Fruit fly (Drosophila melanogaster) whole organism, embryonic: ENCODE data around the gene Cog2.
A peak's percentile ranks its signal among the peaks of the same experiment; 100 is the strongest.

Experiments used
- Atf-2 ChIP-seq: fragments of 200-800 bp; sonication (Bioruptor generic); optimal IDR thresholded peaks from 2 replicates; lab custom pipeline; 2016; ENCODE audit warnings: missing biosample characterization, missing genetic modification characterization
- B-H1 ChIP-seq: fragments of 200-800 bp; sonication (Bioruptor generic); IDR thresholded peaks from 3 replicates; pipeline ENCODE4 v1.3.6; 2022; ENCODE audit warnings: missing biosample characterization, missing genetic modification characterization
- Blimp-1 ChIP-seq: fragments of 200-800 bp; sonication (Bioruptor generic); optimal IDR thresholded peaks from 3 replicates; lab custom pipeline; 2018; ENCODE audit warnings: missing biosample characterization, missing genetic modification characterization, mild to moderate bottlenecking, moderate library complexity, missing genetic modification reagents
- CG1024 ChIP-seq: fragments of 200-800 bp; sonication (Bioruptor generic); IDR thresholded peaks from 2 replicates; pipeline ENCODE4 v1.3.6; 2022; ENCODE audit warnings: missing biosample characterization, missing genetic modification characterization
- CG10267 ChIP-seq: fragments of 200-800 bp; sonication (Bioruptor generic); optimal IDR thresholded peaks from 2 replicates; lab custom pipeline; 2018; ENCODE audit warnings: missing biosample characterization, mild to moderate bottlenecking, missing genetic modification characterization, moderate library complexity
- CG10654 ChIP-seq: fragments of 200-800 bp; sonication (Bioruptor generic); optimal IDR thresholded peaks from 2 replicates; lab custom pipeline; 2016; ENCODE audit warnings: missing biosample characterization, missing genetic modification characterization
- CG11085 ChIP-seq: fragments of 200-800 bp; sonication (Bioruptor generic); IDR thresholded peaks from 2 replicates; pipeline ENCODE4 v1.3.6; 2022; ENCODE audit warnings: missing biosample characterization, missing genetic modification characterization
- CG11456 ChIP-seq: fragments of 200-800 bp; sonication (Bioruptor generic); IDR thresholded peaks from 3 replicates; pipeline ENCODE4 v1.3.6; 2022; ENCODE audit warnings: missing biosample characterization, missing genetic modification characterization
- CG11504 ChIP-seq: fragments of 200-800 bp; sonication (Bioruptor generic); optimal IDR thresholded peaks from 3 replicates; lab custom pipeline; 2019; ENCODE audit warnings: missing biosample characterization, mild to moderate bottlenecking, missing genetic modification characterization, moderate library complexity
- CG12236 ChIP-seq: fragments of 200-800 bp; sonication (Bioruptor generic); optimal IDR thresholded peaks from 2 replicates; lab custom pipeline; 2016; ENCODE audit warnings: missing biosample characterization, missing genetic modification characterization
- CG13123 ChIP-seq: fragments of 200-800 bp; sonication (Bioruptor generic); optimal IDR thresholded peaks from 2 replicates; lab custom pipeline; 2016; ENCODE audit warnings: missing biosample characterization, missing genetic modification characterization
- CG13424 ChIP-seq: fragments of 200-800 bp; sonication (Bioruptor generic); optimal IDR thresholded peaks from 2 replicates; lab custom pipeline; 2019; ENCODE audit warnings: missing biosample characterization, mild to moderate bottlenecking, missing genetic modification characterization, moderate library complexity
- CG14050 ChIP-seq: fragments of 200-800 bp; sonication (Bioruptor generic); IDR thresholded peaks from 3 replicates; pipeline ENCODE4 v1.3.6; 2022; ENCODE audit warnings: missing biosample characterization, missing genetic modification characterization
- CG1647 ChIP-seq: fragments of 200-800 bp; sonication (Bioruptor generic); optimal IDR thresholded peaks from 3 replicates; lab custom pipeline; 2016; ENCODE audit warnings: missing biosample characterization, missing genetic modification characterization
- CG17361 ChIP-seq: fragments of 200-800 bp; sonication (Bioruptor generic); IDR thresholded peaks from 3 replicates; pipeline ENCODE4 v1.3.6; 2022; ENCODE audit warnings: missing biosample characterization, missing genetic modification characterization
- CG2202 ChIP-seq: fragments of 200-800 bp; sonication (Bioruptor generic); optimal IDR thresholded peaks from 2 replicates; lab custom pipeline; 2018; ENCODE audit warnings: missing biosample characterization, mild to moderate bottlenecking, missing genetic modification characterization
- CG2875 ChIP-seq: fragments of 200-800 bp; sonication (Bioruptor generic); optimal IDR thresholded peaks from 2 replicates; lab custom pipeline; 2017; ENCODE audit warnings: missing biosample characterization, mild to moderate bottlenecking, missing genetic modification characterization, missing genetic modification reagents
- CG3163 ChIP-seq: fragments of 200-800 bp; sonication (Bioruptor generic); optimal IDR thresholded peaks from 3 replicates; lab custom pipeline; 2016; ENCODE audit warnings: missing biosample characterization, missing genetic modification characterization
- CG3281 ChIP-seq: fragments of 200-800 bp; sonication (Bioruptor generic); optimal IDR thresholded peaks from 3 replicates; lab custom pipeline; 2017; ENCODE audit warnings: missing biosample characterization, mild to moderate bottlenecking, missing genetic modification characterization
- CG34224 ChIP-seq: fragments of 200-800 bp; sonication (Bioruptor generic); IDR thresholded peaks from 3 replicates; pipeline ENCODE4 v1.3.6; 2022; ENCODE audit warnings: missing biosample characterization, missing genetic modification characterization; ENCODE audit not compliant: partially characterized antibody
- CG4707 ChIP-seq: fragments of 200-800 bp; sonication (Bioruptor generic); optimal IDR thresholded peaks from 2 replicates; lab custom pipeline; 2018; ENCODE audit warnings: missing biosample characterization, mild to moderate bottlenecking, missing genetic modification characterization, moderate library complexity
- CG5953 ChIP-seq: fragments of 200-800 bp; sonication (Bioruptor generic); IDR thresholded peaks from 2 replicates; pipeline ENCODE4 v1.3.6; 2022; ENCODE audit warnings: missing biosample characterization, missing genetic modification characterization
- CG6791 ChIP-seq: fragments of 200-800 bp; sonication (Bioruptor generic); IDR thresholded peaks from 3 replicates; pipeline ENCODE4 v1.3.6; 2022; ENCODE audit warnings: missing biosample characterization, missing genetic modification characterization; ENCODE audit not compliant: partially characterized antibody
- CG7556 ChIP-seq: fragments of 200-800 bp; sonication (Bioruptor generic); optimal IDR thresholded peaks from 2 replicates; lab custom pipeline; 2017; ENCODE audit warnings: missing biosample characterization, mild to moderate bottlenecking, missing genetic modification characterization
- D19B ChIP-seq: fragments of 200-800 bp; sonication (Bioruptor generic); optimal IDR thresholded peaks from 2 replicates; lab custom pipeline; 2017; ENCODE audit warnings: missing biosample characterization, mild to moderate bottlenecking, missing genetic modification characterization
- Ets97D ChIP-seq: fragments of 200-800 bp; sonication (Bioruptor generic); optimal IDR thresholded peaks from 3 replicates; lab custom pipeline; 2016; ENCODE audit warnings: missing biosample characterization, missing genetic modification characterization
- Fer2 ChIP-seq: fragments of 200-800 bp; sonication (Bioruptor generic); optimal IDR thresholded peaks from 2 replicates; lab custom pipeline; 2018; ENCODE audit warnings: missing biosample characterization, mild to moderate bottlenecking, missing genetic modification characterization, moderate library complexity
- Gsc ChIP-seq: fragments of 200-800 bp; sonication (Bioruptor generic); IDR thresholded peaks from 2 replicates; pipeline ENCODE4 v1.3.6; 2022; ENCODE audit warnings: missing biosample characterization, missing genetic modification characterization
- Hey ChIP-seq: fragments of 200-800 bp; sonication (Bioruptor generic); optimal IDR thresholded peaks from 3 replicates; lab custom pipeline; 2018; ENCODE audit warnings: missing biosample characterization, mild to moderate bottlenecking, missing genetic modification characterization
- MTF-1 ChIP-seq: fragments of 200-800 bp; sonication (Bioruptor generic); optimal IDR thresholded peaks from 2 replicates; lab custom pipeline; 2018; ENCODE audit warnings: missing biosample characterization, mild to moderate bottlenecking, missing genetic modification characterization, borderline replicate concordance
- Optix ChIP-seq: fragments of 200-800 bp; sonication (Bioruptor generic); IDR thresholded peaks from 3 replicates; pipeline ENCODE4 v1.3.6; 2022; ENCODE audit warnings: missing biosample characterization, missing genetic modification characterization
- PHDP ChIP-seq: fragments of 200-800 bp; sonication (Bioruptor generic); optimal IDR thresholded peaks from 3 replicates; lab custom pipeline; 2018; ENCODE audit warnings: missing biosample characterization, mild to moderate bottlenecking, missing genetic modification characterization, moderate library complexity
- Rfx ChIP-seq: fragments of 200-800 bp; sonication (Bioruptor generic); IDR thresholded peaks from 2 replicates; pipeline ENCODE4 v1.3.6; 2022; ENCODE audit warnings: missing biosample characterization, missing genetic modification characterization
- Vsx1 ChIP-seq: fragments of 200-800 bp; sonication (Bioruptor generic); optimal IDR thresholded peaks from 2 replicates; lab custom pipeline; 2017; ENCODE audit warnings: missing biosample characterization, mild to moderate bottlenecking, missing genetic modification characterization, missing genetic modification reagents
- aop ChIP-seq: fragments of 200-800 bp; sonication (Bioruptor generic); IDR thresholded peaks from 2 replicates; pipeline ENCODE4 v1.3.6; 2022; ENCODE audit warnings: missing biosample characterization, missing genetic modification characterization
- dati ChIP-seq: fragments of 200-800 bp; sonication (Bioruptor generic); IDR thresholded peaks from 2 replicates; pipeline ENCODE4 v1.3.6; 2022; ENCODE audit warnings: missing biosample characterization, missing genetic modification characterization
- dimm ChIP-seq: fragments of 200-800 bp; sonication (Bioruptor generic); IDR thresholded peaks from 2 replicates; pipeline ENCODE4 v1.3.6; 2022; ENCODE audit warnings: missing biosample characterization, missing genetic modification characterization
- dpn ChIP-seq, 2 experiments: fragments of 200-800 bp; sonication (Bioruptor generic); optimal IDR thresholded peaks; 3 replicates each; lab custom pipeline; 2016; ENCODE audit warnings: missing biosample characterization in 2 of 2, missing genetic modification characterization in 2 of 2
- fd96Cb ChIP-seq: fragments of 200-800 bp; sonication (Bioruptor generic); optimal IDR thresholded peaks from 2 replicates; lab custom pipeline; 2018; ENCODE audit warnings: missing biosample characterization, mild to moderate bottlenecking, missing genetic modification characterization, moderate library complexity
- fru ChIP-seq: fragments of >200 bp; optimal IDR thresholded peaks from 2 replicates; lab custom pipeline; 2017
- gsb ChIP-seq: fragments of 200-800 bp; sonication (Bioruptor generic); IDR thresholded peaks from 2 replicates; pipeline ENCODE4 v1.3.6; 2022; ENCODE audit warnings: missing biosample characterization, missing genetic modification characterization
- lbe ChIP-seq: fragments of 200-800 bp; sonication (Bioruptor generic); optimal IDR thresholded peaks from 2 replicates; lab custom pipeline; 2016; ENCODE audit warnings: missing biosample characterization, mild to moderate bottlenecking, missing genetic modification characterization
- maf-S ChIP-seq: fragments of 200-800 bp; sonication (Bioruptor generic); optimal IDR thresholded peaks from 2 replicates; lab custom pipeline; 2016; ENCODE audit warnings: missing biosample characterization, missing genetic modification characterization
- oc ChIP-seq: fragments of 200-800 bp; sonication (Bioruptor generic); optimal IDR thresholded peaks from 2 replicates; lab custom pipeline; 2018; ENCODE audit warnings: missing biosample characterization, mild to moderate bottlenecking, missing genetic modification characterization, moderate library complexity
- onecut ChIP-seq: fragments of 200-800 bp; sonication (Bioruptor generic); IDR thresholded peaks from 2 replicates; pipeline ENCODE4 v1.3.6; 2022; ENCODE audit warnings: missing biosample characterization, missing genetic modification characterization
- otp ChIP-seq: fragments of 200-800 bp; sonication (Bioruptor generic); IDR thresholded peaks from 3 replicates; pipeline ENCODE4, ENCODE4 v1.3.6; 2022; ENCODE audit warnings: missing biosample characterization, missing genetic modification characterization
- p53 ChIP-seq: fragments of 200-800 bp; sonication (Bioruptor generic); optimal IDR thresholded peaks from 2 replicates; lab custom pipeline; 2016; ENCODE audit warnings: missing biosample characterization, missing genetic modification characterization
- stc ChIP-seq: fragments of 200-800 bp; sonication (Bioruptor generic); IDR thresholded peaks from 2 replicates; pipeline ENCODE4 v1.3.6; 2022; ENCODE audit warnings: missing biosample characterization, missing genetic modification characterization
- ttk ChIP-seq: fragments of 200-800 bp; sonication (Bioruptor generic); IDR thresholded peaks from 2 replicates; pipeline ENCODE4 v2.1.2; 2022; ENCODE audit warnings: missing biosample characterization, missing genetic modification characterization
- unpg ChIP-seq: fragments of 200-800 bp; sonication (Bioruptor generic); optimal IDR thresholded peaks from 3 replicates; lab custom pipeline; 2018; ENCODE audit warnings: missing biosample characterization, mild to moderate bottlenecking, missing genetic modification characterization, moderate library complexity
- zf30C ChIP-seq: fragments of 200-800 bp; sonication (Bioruptor generic); optimal IDR thresholded peaks from 3 replicates; lab custom pipeline; 2018; ENCODE audit warnings: missing biosample characterization, mild to moderate bottlenecking, missing genetic modification characterization

Gene Cog2

DNA sequence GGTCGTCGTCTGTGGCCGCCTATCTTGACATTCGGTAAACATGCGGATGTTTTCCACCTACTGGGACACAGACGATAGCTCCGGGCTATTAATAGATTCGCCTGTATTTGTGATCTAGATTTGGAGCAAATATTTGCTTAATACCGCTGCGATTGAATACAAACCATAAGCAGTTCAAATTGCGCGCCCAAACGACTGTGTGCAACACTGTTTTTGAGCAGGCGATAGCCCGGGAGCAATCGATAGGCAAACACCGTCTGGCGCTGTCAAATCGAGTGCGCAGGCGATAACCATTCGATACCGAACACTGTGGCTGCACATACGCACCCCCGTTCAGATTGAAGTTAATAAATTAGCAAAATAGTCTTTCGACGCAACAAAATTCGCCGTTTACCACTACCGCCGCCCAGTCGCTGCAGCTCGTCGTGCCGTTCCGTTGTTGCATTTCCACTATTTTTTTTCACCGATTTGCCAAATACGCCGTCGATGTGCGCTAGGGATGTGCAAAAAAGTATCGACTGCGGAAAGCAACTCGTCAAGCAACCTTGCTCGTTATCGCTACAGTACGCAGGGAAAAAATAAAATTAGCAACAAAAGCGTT lies 46.8 kb upstream of the Cog2 start, which contains the start of gene Atx2 (continued):
- TF ChIP-seq Optix (GFP tag; lab: Robert Waterston, UW) (no peak), Atf-2 (peak; percentile 4), CG3163 (GFP tag; lab: Kevin White, UChicago) (peak; percentile 58), CG11456 (GFP tag; lab: Robert Waterston, UW) (peak; percentile 72; the same call in 1 of the 3 replicates), onecut (GFP tag; lab: Robert Waterston, UW) (peak; percentile 14; the same call in 1 of the 2 replicates), CG12236 (GFP tag; lab: Kevin White, UChicago) (no peak), dimm (GFP tag; lab: Robert Waterston, UW) (no peak), CG6791 (GFP tag; lab: Robert Waterston, UW) (peak; percentile 92), dati (GFP tag; lab: Robert Waterston, UW) (no peak), CG11085 (no peak), gsb (no peak), Vsx1 (no peak), CG10654 (GFP tag; lab: Kevin White, UChicago) (peak; percentile 5), CG5953 (GFP tag; lab: Robert Waterston, UW) (no peak), CG10267 (tag; lab: Kevin White, UChicago) (peak; percentile 96), PHDP (tag; lab: Kevin White, UChicago) (peak; percentile 5), Ets97D (peak; percentile 75), ttk (GFP tag; lab: Robert Waterston, UW) (no peak; the same call in 1 of the 2 replicates), CG1647 (no peak), Gsc (no peak), Blimp-1 (GFP tag; lab: Kevin White, UChicago) (peak; percentile 17), otp (GFP tag; lab: Robert Waterston, UW) (no peak), fd96Cb (no peak), D19B (GFP tag; lab: Kevin White, UChicago) (no peak), CG13424 (tag; lab: Kevin White, UChicago) (no peak), CG7556 (no peak), CG2875 (no peak), MTF-1 (GFP tag; lab: Kevin White, UChicago) (peak; percentile 33), Hey (tag; lab: Kevin White, UChicago) (no peak), B-H1 (no peak), CG3281 (GFP tag; lab: Kevin White, UChicago) (no peak), Fer2 (no peak), lbe (GFP tag; lab: Kevin White, UChicago) (no peak), CG2202 (tag; lab: Kevin White, UChicago) (peak; percentile 24), p53 (GFP tag; lab: Kevin White, UChicago) (no peak), CG17361 (GFP tag; lab: Robert Waterston, UW) (peak; percentile 38; the same call in 2 of the 3 replicates), CG13123 (no peak), zf30C (no peak), stc (0 out of 2 replicates have a peak, but pooled peaks have one; percentile 22), fru (lab: Kevin White, UChicago) (no peak), CG1024 (GFP tag; lab: Robert Waterston, UW) (no peak), unpg (GFP tag; lab: Kevin White, UChicago) (no peak), CG11504 (tag; lab: Kevin White, UChicago) (peak; percentile 19), dpn (GFP tag; optimal IDR thresholded peaks at IDR 0.05; lab: Kevin White, UChicago) (peak; percentile 56 to 61), CG14050 (no peak), maf-S (GFP tag; lab: Kevin White, UChicago) (peak; percentile 10), CG34224 (peak; percentile 93), oc (tag; lab: Kevin White, UChicago) (no peak), Rfx (GFP tag; lab: Robert Waterston, UW) (peak; percentile 65; the same call in 1 of the 2 replicates), aop (no peak), CG4707 (no peak)
